Fruit fly (Drosophila melanogaster): ENCODE measurements around the gene CG1299.

- no peak for TF ChIP-seq Sin3A (optimal IDR thresholded peaks at IDR 0.05)
- no peak for TF ChIP-seq Myc (optimal IDR thresholded peaks at IDR 0.05)
- no peak for TF ChIP-seq psq (optimal IDR thresholded peaks at IDR 0.05)
- TF ChIP-seq h (optimal IDR thresholded peaks at IDR 0.05), result no peak
- TF ChIP-seq ttk (optimal IDR thresholded peaks at IDR 0.05), result no peak
These were observed 7.3 kb upstream of the CG1299 start, which contains the start of gene Akh for dm6 chr3L:4141167-4141566.

Data from Kc167 (cell line).